Fruit fly (Drosophila melanogaster) whole organism, embryonic: Measurements from ENCODE around the gene CG32564.

Experiments
- B-H2 ChIP-seq: fragments of 200-800 bp; sonication (Bioruptor generic); optimal IDR thresholded peaks from 2 replicates; lab custom pipeline; 2018; ENCODE audit warnings: missing biosample characterization, mild to moderate bottlenecking, missing genetic modification characterization
- CG10267 ChIP-seq: fragments of 200-800 bp; sonication (Bioruptor generic); optimal IDR thresholded peaks from 2 replicates; lab custom pipeline; 2018; ENCODE audit warnings: missing biosample characterization, mild to moderate bottlenecking, missing genetic modification characterization, moderate library complexity
- CG14710 ChIP-seq: fragments of 200-800 bp; sonication (Bioruptor generic); optimal IDR thresholded peaks from 3 replicates; lab custom pipeline; 2019; ENCODE audit warnings: missing biosample characterization, mild to moderate bottlenecking, missing genetic modification characterization, moderate library complexity
- CG1603 ChIP-seq: fragments of 200-800 bp; sonication (Bioruptor generic); optimal IDR thresholded peaks from 2 replicates; lab custom pipeline; 2019; ENCODE audit warnings: missing biosample characterization, mild to moderate bottlenecking, missing genetic modification characterization, moderate library complexity
- CG17186 ChIP-seq: fragments of 200-800 bp; sonication (Bioruptor generic); optimal IDR thresholded peaks from 3 replicates; lab custom pipeline; 2017; ENCODE audit warnings: missing biosample characterization, missing genetic modification reagents, missing genetic modification characterization
- CG17361 ChIP-seq: fragments of 200-800 bp; sonication (Bioruptor generic); IDR thresholded peaks from 3 replicates; pipeline ENCODE4 v1.3.6; 2022; ENCODE audit warnings: missing biosample characterization, missing genetic modification characterization
- CG18011 ChIP-seq: fragments of 200-800 bp; sonication (Bioruptor generic); optimal IDR thresholded peaks from 2 replicates; lab custom pipeline; 2017; ENCODE audit warnings: missing biosample characterization, missing genetic modification characterization, mild to moderate bottlenecking, moderate library complexity, missing genotype
- CG2120 ChIP-seq: fragments of 200-800 bp; sonication (Bioruptor generic); optimal IDR thresholded peaks from 3 replicates; lab custom pipeline; 2016; ENCODE audit warnings: missing biosample characterization, missing genetic modification characterization
- CG2129 ChIP-seq: fragments of 200-800 bp; sonication (Bioruptor generic); IDR thresholded peaks from 2 replicates; pipeline ENCODE4 v1.3.6; 2022; ENCODE audit warnings: missing biosample characterization, missing genetic modification characterization; ENCODE audit not compliant: partially characterized antibody
- CG2712 ChIP-seq: fragments of 200-800 bp; optimal IDR thresholded peaks from 3 replicates; lab custom pipeline; 2019; ENCODE audit warnings: missing biosample characterization, mild to moderate bottlenecking, missing genetic modification characterization, moderate library complexity
- CG3065 ChIP-seq: fragments of 200-800 bp; sonication (Bioruptor generic); optimal IDR thresholded peaks from 2 replicates; lab custom pipeline; 2016; ENCODE audit warnings: missing biosample characterization, missing genetic modification characterization
- CG3163 ChIP-seq: fragments of 200-800 bp; sonication (Bioruptor generic); optimal IDR thresholded peaks from 3 replicates; lab custom pipeline; 2016; ENCODE audit warnings: missing biosample characterization, missing genetic modification characterization
- CG33213 ChIP-seq: fragments of 200-800 bp; sonication (Bioruptor generic); optimal IDR thresholded peaks from 3 replicates; lab custom pipeline; 2016; ENCODE audit warnings: missing biosample characterization, missing genetic modification characterization
- CG3838 ChIP-seq: fragments of 200-800 bp; sonication (Bioruptor generic); optimal IDR thresholded peaks from 3 replicates; lab custom pipeline; 2016; ENCODE audit warnings: missing biosample characterization, missing genetic modification characterization
- CG43689 ChIP-seq: fragments of 200-800 bp; sonication (Bioruptor generic); IDR thresholded peaks from 2 replicates; pipeline ENCODE4 v1.3.6; 2022; ENCODE audit warnings: missing biosample characterization, missing genetic modification characterization
- CG6813 ChIP-seq: fragments of 200-800 bp; sonication (Bioruptor generic); optimal IDR thresholded peaks from 2 replicates; lab custom pipeline; 2017; ENCODE audit warnings: missing biosample characterization, missing genetic modification characterization, mild to moderate bottlenecking, moderate library complexity, missing genetic modification reagents
- CG7963 ChIP-seq: fragments of 200-800 bp; sonication (Bioruptor generic); IDR thresholded peaks from 3 replicates; pipeline ENCODE4 v1.3.6; 2022; ENCODE audit warnings: missing biosample characterization, missing genetic modification characterization; ENCODE audit not compliant: partially characterized antibody
- CG8765 ChIP-seq: fragments of 200-800 bp; sonication (Bioruptor generic); IDR thresholded peaks from 2 replicates; pipeline ENCODE4 v1.3.6; 2022; ENCODE audit warnings: missing biosample characterization, missing genetic modification characterization
- CG9437 ChIP-seq: fragments of 200-800 bp; sonication (Bioruptor generic); optimal IDR thresholded peaks from 2 replicates; lab custom pipeline; 2018; ENCODE audit warnings: missing biosample characterization, mild to moderate bottlenecking, missing genetic modification characterization
- CoRest ChIP-seq: fragments of 200-800 bp; sonication (Bioruptor generic); optimal IDR thresholded peaks from 3 replicates; lab custom pipeline; 2018; ENCODE audit warnings: missing biosample characterization, mild to moderate bottlenecking, missing genetic modification characterization, moderate library complexity
- Dll ChIP-seq: fragments of 200-800 bp; sonication (Bioruptor generic); IDR thresholded peaks from 4 replicates; pipeline ENCODE4 v1.3.6; 2022; ENCODE audit warnings: missing biosample characterization, missing genetic modification characterization; ENCODE audit not compliant: partially characterized antibody
- Ets97D ChIP-seq: fragments of 200-800 bp; sonication (Bioruptor generic); optimal IDR thresholded peaks from 3 replicates; lab custom pipeline; 2016; ENCODE audit warnings: missing biosample characterization, missing genetic modification characterization
- HmgD ChIP-seq: fragments of 200-800 bp; sonication (Bioruptor generic); optimal IDR thresholded peaks from 3 replicates; lab custom pipeline; 2016; ENCODE audit warnings: missing biosample characterization, missing genetic modification characterization
- HmgZ ChIP-seq: fragments of 200-800 bp; sonication (Bioruptor generic); optimal IDR thresholded peaks from 2 replicates; lab custom pipeline; 2018; ENCODE audit warnings: missing biosample characterization, mild to moderate bottlenecking, missing genetic modification characterization
- Neu2 ChIP-seq: fragments of 200-800 bp; sonication (Bioruptor generic); optimal IDR thresholded peaks from 3 replicates; lab custom pipeline; 2016; ENCODE audit warnings: missing biosample characterization, missing genetic modification characterization, borderline replicate concordance
- Sox100B ChIP-seq: fragments of 200-800 bp; sonication (Bioruptor generic); optimal IDR thresholded peaks from 3 replicates; lab custom pipeline; 2018; ENCODE audit warnings: missing biosample characterization, mild to moderate bottlenecking, missing genetic modification characterization
- Trl ChIP-seq, 3 experiments: fragments of >200 bp in 2 of 3; fragments of 200-800 bp in 1 of 3; sonication (Bioruptor generic) in 1 of 3; optimal IDR thresholded peaks; 2 replicates in 1 of 3; 3 replicates in 2 of 3; lab custom pipeline; 2016 to 2017; ENCODE audit warnings: missing biosample characterization in 1 of 3, missing genetic modification characterization in 1 of 3
- bigmax ChIP-seq: fragments of 200-800 bp; sonication (Bioruptor generic); optimal IDR thresholded peaks from 2 replicates; lab custom pipeline; 2018; ENCODE audit warnings: missing biosample characterization, mild to moderate bottlenecking, missing genetic modification characterization
- chm ChIP-seq: fragments of 200-800 bp; sonication (Bioruptor generic); IDR thresholded peaks from 2 replicates; pipeline ENCODE4 v1.3.6; 2022; ENCODE audit warnings: missing biosample characterization, missing genetic modification characterization
- ci ChIP-seq: fragments of 200-800 bp; sonication (Bioruptor generic); IDR thresholded peaks from 3 replicates; pipeline ENCODE4 v1.3.6; 2022; ENCODE audit warnings: missing biosample characterization, missing genetic modification characterization
- dpn ChIP-seq, 2 experiments: fragments of 200-800 bp; sonication (Bioruptor generic); optimal IDR thresholded peaks; 3 replicates each; lab custom pipeline; 2016; ENCODE audit warnings: missing biosample characterization in 2 of 2, missing genetic modification characterization in 2 of 2
- gcm ChIP-seq: fragments of 200-800 bp; sonication (Bioruptor generic); optimal IDR thresholded peaks from 2 replicates; lab custom pipeline; 2019; ENCODE audit warnings: missing biosample characterization, mild to moderate bottlenecking, missing genetic modification characterization, moderate library complexity
- grn ChIP-seq: fragments of 200-800 bp; sonication (Bioruptor generic); optimal IDR thresholded peaks from 3 replicates; lab custom pipeline; 2017; ENCODE audit warnings: missing biosample characterization, missing genetic modification characterization
- her ChIP-seq: fragments of 200-800 bp; sonication (Bioruptor generic); optimal IDR thresholded peaks from 2 replicates; lab custom pipeline; 2016; ENCODE audit warnings: missing biosample characterization, missing genetic modification characterization
- jing ChIP-seq: fragments of 200-800 bp; sonication (Bioruptor generic); optimal IDR thresholded peaks from 2 replicates; lab custom pipeline; 2018; ENCODE audit warnings: missing biosample characterization, mild to moderate bottlenecking, missing genetic modification characterization
- nom ChIP-seq: fragments of 200-800 bp; sonication (Bioruptor generic); optimal IDR thresholded peaks from 2 replicates; lab custom pipeline; 2017; ENCODE audit warnings: missing biosample characterization, missing genetic modification characterization, mild to moderate bottlenecking, moderate library complexity, missing genetic modification reagents
- onecut ChIP-seq: fragments of 200-800 bp; sonication (Bioruptor generic); IDR thresholded peaks from 2 replicates; pipeline ENCODE4 v1.3.6; 2022; ENCODE audit warnings: missing biosample characterization, missing genetic modification characterization
- pan ChIP-seq, 4 experiments: fragments of >200 bp in 3 of 4; fragments of 200-800 bp in 1 of 4; sonication (Bioruptor generic) in 1 of 4; optimal IDR thresholded peaks in 3 of 4; IDR thresholded peaks in 1 of 4; 2 replicates each; pipeline versions ENCODE4 v1.3.6 to Lab custom; 2017 to 2022; ENCODE audit warnings: missing biosample characterization in 2 of 4, missing genetic modification characterization in 2 of 4, mixed read lengths in 1 of 4
- phol ChIP-seq: fragments of 200-800 bp; sonication (Bioruptor generic); optimal IDR thresholded peaks from 3 replicates; lab custom pipeline; 2018; ENCODE audit warnings: missing biosample characterization, mild to moderate bottlenecking, missing genetic modification characterization, moderate library complexity
- prd ChIP-seq, 3 experiments: fragments of >200 bp in 2 of 3; fragments of 200-800 bp in 1 of 3; sonication (Bioruptor generic) in 1 of 3; optimal IDR thresholded peaks in 2 of 3; IDR thresholded peaks in 1 of 3; 2 replicates in 2 of 3; 3 replicates in 1 of 3; pipeline versions ENCODE4 v1.3.6 to Lab custom; 2017 to 2022; ENCODE audit warnings: missing biosample characterization in 1 of 3, missing genetic modification characterization in 1 of 3
- row ChIP-seq: fragments of 200-800 bp; sonication (Bioruptor generic); IDR thresholded peaks from 3 replicates; pipeline ENCODE4 v1.3.6; 2022; ENCODE audit warnings: missing biosample characterization, missing genetic modification characterization
- sna ChIP-seq: fragments of 200-800 bp; sonication (Bioruptor generic); IDR thresholded peaks from 2 replicates; pipeline ENCODE4 v1.3.6; 2022; ENCODE audit warnings: missing biosample characterization, missing genetic modification characterization; ENCODE audit not compliant: partially characterized antibody
- sqz ChIP-seq: fragments of 200-800 bp; sonication (Bioruptor generic); optimal IDR thresholded peaks from 3 replicates; lab custom pipeline; 2018; ENCODE audit warnings: missing biosample characterization, mild to moderate bottlenecking, missing genetic modification characterization
- stwl ChIP-seq: fragments of 200-800 bp; sonication (Bioruptor generic); optimal IDR thresholded peaks from 3 replicates; lab custom pipeline; 2018; ENCODE audit warnings: missing biosample characterization, mild to moderate bottlenecking, missing genetic modification characterization, moderate library complexity
- trem ChIP-seq: fragments of 200-800 bp; optimal IDR thresholded peaks from 3 replicates; lab custom pipeline; 2019; ENCODE audit warnings: missing biosample characterization, mild to moderate bottlenecking, missing genetic modification characterization, moderate library complexity
- vvl ChIP-seq: fragments of 200-800 bp; sonication (Bioruptor generic); IDR thresholded peaks from 2 replicates; pipeline ENCODE4 v1.3.6; 2022; ENCODE audit warnings: missing biosample characterization, missing genetic modification characterization
- zen2 ChIP-seq: fragments of 200-800 bp; sonication (Bioruptor generic); IDR thresholded peaks from 3 replicates; pipeline ENCODE4 v1.3.6; 2022; ENCODE audit warnings: missing biosample characterization, missing genetic modification characterization; ENCODE audit not compliant: partially characterized antibody
- zfh2 ChIP-seq: fragments of 200-800 bp; sonication (Bioruptor generic); optimal IDR thresholded peaks from 2 replicates; lab custom pipeline; 2016; ENCODE audit warnings: missing biosample characterization, missing genetic modification characterization

Gene CG32564

DNA sequence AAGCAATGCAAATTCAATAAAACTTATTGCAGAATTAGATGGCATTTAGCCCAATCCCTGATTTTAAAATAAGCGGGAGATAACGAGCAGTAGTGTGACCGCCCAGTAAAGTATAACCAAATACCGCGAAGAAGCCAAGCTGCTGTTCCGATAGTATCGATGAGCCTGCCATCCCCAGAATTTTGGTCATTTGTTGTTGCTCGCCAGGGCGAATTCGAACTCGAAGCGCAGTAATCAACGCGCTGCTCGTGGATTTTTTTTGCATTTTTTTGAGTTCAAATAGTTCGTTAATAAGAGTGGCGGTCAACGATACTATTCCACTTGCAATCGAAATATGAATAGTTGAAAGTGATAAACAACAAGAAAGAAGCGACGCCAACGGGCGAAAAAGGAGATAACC, 46.4 kb upstream of the CG32564 start, which contains the start of gene baz (continued):
- no peak for TF ChIP-seq prd (optimal IDR thresholded peaks at IDR 0.05; lab: Kevin White, UChicago)
- 0 out of 3 replicates have a peak, but pooled peaks have one; percentile 13 for TF ChIP-seq prd (GFP tag; IDR thresholded peaks at IDR 0.05; lab: Robert Waterston, UW)
- TF ChIP-seq CG8765 (GFP tag; lab: Robert Waterston, UW), result 0 out of 2 replicates have a peak, but pooled peaks have one; percentile 6
- peak; percentile 49 for TF ChIP-seq HmgZ (tag; lab: Kevin White, UChicago)
- TF ChIP-seq CG9437 (GFP tag; lab: Kevin White, UChicago), result no peak
- TF ChIP-seq gcm (GFP tag; lab: Kevin White, UChicago), result peak; percentile 3
- TF ChIP-seq ci (GFP tag; lab: Robert Waterston, UW), result peak; percentile 60; the same call in 2 of the 3 replicates
- no peak for TF ChIP-seq Sox100B
- peak; percentile 38 for TF ChIP-seq CG17186 (GFP tag; lab: Kevin White, UChicago)
- TF ChIP-seq sqz (GFP tag; lab: Kevin White, UChicago), result peak; percentile 61
- no peak for TF ChIP-seq CG18011
- TF ChIP-seq Dll (GFP tag; lab: Robert Waterston, UW), result peak; percentile 81
- peak; percentile 28 for TF ChIP-seq CG10267 (tag; lab: Kevin White, UChicago)
- no peak for TF ChIP-seq pan (optimal IDR thresholded peaks at IDR 0.05; lab: Kevin White, UChicago)
- peak in 1 of 2 experiments; percentile 19 for TF ChIP-seq pan (GFP tag; optimal IDR thresholded peaks at IDR 0.05 in 1 of 2, IDR thresholded peaks at IDR 0.05 in 1 of 2)
- TF ChIP-seq CG43689, result no peak
- no peak for TF ChIP-seq CG3163
- peak; percentile 20 for TF ChIP-seq B-H2 (GFP tag; lab: Kevin White, UChicago)
- TF ChIP-seq CG2712 (tag; lab: Kevin White, UChicago), result peak; percentile 10
- peak; percentile 34 for TF ChIP-seq HmgD (GFP tag; lab: Kevin White, UChicago)
- no peak for TF ChIP-seq Trl (optimal IDR thresholded peaks at IDR 0.05; lab: Kevin White, UChicago)
- TF ChIP-seq Trl (GFP tag; optimal IDR thresholded peaks at IDR 0.05; lab: Kevin White, UChicago), result no peak
- TF ChIP-seq zen2 (GFP tag; lab: Robert Waterston, UW), result peak; percentile 83
- peak; percentile 27 for TF ChIP-seq CG33213
- no peak for TF ChIP-seq CG3065 (GFP tag; lab: Kevin White, UChicago)
- TF ChIP-seq vvl (GFP tag; lab: Robert Waterston, UW), result peak; percentile 60; the same call in 1 of the 2 replicates
- TF ChIP-seq grn (GFP tag; lab: Kevin White, UChicago), result peak; percentile 24
- TF ChIP-seq stwl (tag; lab: Kevin White, UChicago), result peak; percentile 31
- TF ChIP-seq trem, result peak; percentile 66
- peak; percentile 30 for TF ChIP-seq phol (tag; lab: Kevin White, UChicago)
- peak; percentile 50 for TF ChIP-seq row (GFP tag; lab: Robert Waterston, UW)
- TF ChIP-seq chm, result peak; percentile 76
- peak; percentile 3 for TF ChIP-seq CG2120 (GFP tag; lab: Kevin White, UChicago)
- TF ChIP-seq Ets97D (GFP tag; lab: Kevin White, UChicago), result peak; percentile 68
- TF ChIP-seq her (GFP tag; lab: Kevin White, UChicago), result peak; percentile 5
- TF ChIP-seq nom, result peak; percentile 13
- no peak for TF ChIP-seq CG3838 (GFP tag; lab: Kevin White, UChicago)
- no peak for TF ChIP-seq zfh2 (GFP tag; lab: Kevin White, UChicago)
- TF ChIP-seq CG7963 (GFP tag; lab: Robert Waterston, UW), result peak; percentile 87
- no peak for TF ChIP-seq CG6813
- peak in 1 of 2 experiments; percentile 16 for TF ChIP-seq dpn (GFP tag; optimal IDR thresholded peaks at IDR 0.05; lab: Kevin White, UChicago)
- TF ChIP-seq onecut (GFP tag; lab: Robert Waterston, UW), result no peak
- TF ChIP-seq bigmax (GFP tag; lab: Kevin White, UChicago), result no peak
- TF ChIP-seq CG2129 (GFP tag; lab: Robert Waterston, UW), result peak; percentile 58
- TF ChIP-seq sna (GFP tag; lab: Robert Waterston, UW), result peak; percentile 61
- no peak for TF ChIP-seq jing (GFP tag; lab: Kevin White, UChicago)
- TF ChIP-seq CoRest (tag; lab: Kevin White, UChicago), result peak; percentile 17
- TF ChIP-seq Neu2 (GFP tag; lab: Kevin White, UChicago), result no peak
- peak; percentile 78 for TF ChIP-seq CG1603
- peak; percentile 40 for TF ChIP-seq CG14710 (tag; lab: Kevin White, UChicago)
- TF ChIP-seq CG17361 (GFP tag; lab: Robert Waterston, UW), result 0 out of 3 replicates have a peak, but pooled peaks have one; percentile 8
